Worm (Caenorhabditis elegans) whole organism, L3 larva: Measurements from ENCODE around the gene irg-2.

Experiments
- nhr-237 ChIP-seq: fragments of 150-350 bp; optimal IDR thresholded peaks from 2 replicates; lab custom pipeline; 2014; ENCODE audit warnings: missing biosample characterization, missing genetic modification characterization
- zag-1 ChIP-seq: fragments of 150-350 bp; optimal IDR thresholded peaks from 2 replicates; lab custom pipeline; 2014; ENCODE audit warnings: missing biosample characterization, missing genetic modification characterization

ce11 chrV:4080546-4080945 lies 38.6 kb downstream of the irg-2 start:
- TF ChIP-seq nhr-237 (tag; lab: Kevin White, UChicago) (no peak), zag-1 (no peak)
